Fruit fly (Drosophila melanogaster) whole organism, embryonic: ENCODE data around the gene Ada1-1.
A peak's percentile ranks its signal among the peaks of the same experiment; 100 is the strongest.

Experiments used
- Antp ChIP-seq: fragments of 200-800 bp; sonication (Bioruptor generic); optimal IDR thresholded peaks from 3 replicates; lab custom pipeline; 2016; ENCODE audit warnings: missing biosample characterization, missing genetic modification characterization
- Atf6 ChIP-seq: fragments of 200-800 bp; sonication (Bioruptor generic); IDR thresholded peaks from 2 replicates; pipeline ENCODE4 v1.3.6; 2022; ENCODE audit warnings: missing biosample characterization, missing genetic modification characterization
- CG1024 ChIP-seq: fragments of 200-800 bp; sonication (Bioruptor generic); IDR thresholded peaks from 2 replicates; pipeline ENCODE4 v1.3.6; 2022; ENCODE audit warnings: missing biosample characterization, missing genetic modification characterization
- CG11696 ChIP-seq: fragments of 200-800 bp; sonication (Bioruptor generic); IDR thresholded peaks from 2 replicates; pipeline ENCODE4 v1.3.6; 2022; ENCODE audit warnings: missing biosample characterization, missing genetic modification characterization
- CG12104 ChIP-seq: fragments of 200-800 bp; sonication (Bioruptor generic); optimal IDR thresholded peaks from 3 replicates; lab custom pipeline; 2016; ENCODE audit warnings: missing biosample characterization, missing genetic modification characterization
- CG12659 ChIP-seq: fragments of 200-800 bp; sonication (Bioruptor generic); optimal IDR thresholded peaks from 3 replicates; lab custom pipeline; 2017; ENCODE audit warnings: mild to moderate bottlenecking, missing biosample characterization, missing genetic modification reagents, missing genetic modification characterization
- CG13123 ChIP-seq: fragments of 200-800 bp; sonication (Bioruptor generic); optimal IDR thresholded peaks from 2 replicates; lab custom pipeline; 2016; ENCODE audit warnings: missing biosample characterization, missing genetic modification characterization
- CG14667 ChIP-seq: fragments of 200-800 bp; sonication (Bioruptor generic); IDR thresholded peaks from 2 replicates; pipeline ENCODE4 v1.3.6; 2022; ENCODE audit warnings: missing biosample characterization, missing genetic modification characterization
- CG15601 ChIP-seq: fragments of 200-800 bp; sonication (Bioruptor generic); optimal IDR thresholded peaks from 3 replicates; lab custom pipeline; 2019; ENCODE audit warnings: missing biosample characterization, mild to moderate bottlenecking, missing genetic modification characterization, moderate library complexity
- CG17361 ChIP-seq: fragments of 200-800 bp; sonication (Bioruptor generic); IDR thresholded peaks from 3 replicates; pipeline ENCODE4 v1.3.6; 2022; ENCODE audit warnings: missing biosample characterization, missing genetic modification characterization
- CG17568 ChIP-seq: fragments of 200-800 bp; sonication (Bioruptor generic); optimal IDR thresholded peaks from 2 replicates; lab custom pipeline; 2018; ENCODE audit warnings: missing biosample characterization, mild to moderate bottlenecking, missing genetic modification characterization, moderate library complexity
- CG18262 ChIP-seq: fragments of 200-800 bp; optimal IDR thresholded peaks from 3 replicates; lab custom pipeline; 2019; ENCODE audit warnings: missing biosample characterization, mild to moderate bottlenecking, missing genetic modification characterization, moderate library complexity
- CG18619 ChIP-seq: fragments of 200-800 bp; sonication (Bioruptor generic); optimal IDR thresholded peaks from 3 replicates; lab custom pipeline; 2017; ENCODE audit warnings: missing biosample characterization, mild to moderate bottlenecking, missing genetic modification characterization
- CG3065 ChIP-seq: fragments of 200-800 bp; sonication (Bioruptor generic); optimal IDR thresholded peaks from 2 replicates; lab custom pipeline; 2016; ENCODE audit warnings: missing biosample characterization, missing genetic modification characterization
- CG3163 ChIP-seq: fragments of 200-800 bp; sonication (Bioruptor generic); optimal IDR thresholded peaks from 3 replicates; lab custom pipeline; 2016; ENCODE audit warnings: missing biosample characterization, missing genetic modification characterization
- CG32532 ChIP-seq: fragments of 200-800 bp; sonication (Bioruptor generic); IDR thresholded peaks from 2 replicates; pipeline ENCODE4 v1.3.6; 2022; ENCODE audit warnings: missing biosample characterization, missing genetic modification characterization
- CG3407 ChIP-seq: fragments of 200-800 bp; sonication (Bioruptor generic); optimal IDR thresholded peaks from 2 replicates; lab custom pipeline; 2018; ENCODE audit warnings: missing biosample characterization, mild to moderate bottlenecking, missing genetic modification characterization
- CG34224 ChIP-seq: fragments of 200-800 bp; sonication (Bioruptor generic); IDR thresholded peaks from 3 replicates; pipeline ENCODE4 v1.3.6; 2022; ENCODE audit warnings: missing biosample characterization, missing genetic modification characterization; ENCODE audit not compliant: partially characterized antibody
- CG34422 ChIP-seq: fragments of 200-800 bp; sonication (Bioruptor generic); IDR thresholded peaks from 3 replicates; pipeline ENCODE4 v1.3.6; 2022; ENCODE audit warnings: missing biosample characterization, missing genetic modification characterization
- CG4820 ChIP-seq: fragments of 200-800 bp; sonication (Bioruptor generic); optimal IDR thresholded peaks from 3 replicates; lab custom pipeline; 2016; ENCODE audit warnings: missing biosample characterization, missing genetic modification characterization
- CG6765 ChIP-seq: fragments of 200-800 bp; sonication (Bioruptor generic); optimal IDR thresholded peaks from 3 replicates; lab custom pipeline; 2017; ENCODE audit warnings: missing biosample characterization, mild to moderate bottlenecking, missing genetic modification characterization
- CG7271 ChIP-seq: fragments of 200-800 bp; sonication (Bioruptor generic); optimal IDR thresholded peaks from 2 replicates; lab custom pipeline; 2018; ENCODE audit warnings: missing biosample characterization, mild to moderate bottlenecking, missing genetic modification characterization, moderate library complexity
- CG8089 ChIP-seq: fragments of 200-800 bp; sonication (Bioruptor generic); optimal IDR thresholded peaks from 3 replicates; lab custom pipeline; 2016; ENCODE audit warnings: missing biosample characterization, missing genetic modification characterization
- CG9727 ChIP-seq: fragments of 200-800 bp; sonication (Bioruptor generic); optimal IDR thresholded peaks from 3 replicates; lab custom pipeline; 2017; ENCODE audit warnings: missing biosample characterization, mild to moderate bottlenecking, missing genetic modification characterization
- CTCF ChIP-seq: fragments of 200-800 bp; sonication (Bioruptor generic); optimal IDR thresholded peaks from 2 replicates; lab custom pipeline; 2017; ENCODE audit warnings: missing biosample characterization, mild to moderate bottlenecking, missing genetic modification characterization, moderate library complexity
- Dfd ChIP-seq, 2 experiments: fragments of >200 bp; optimal IDR thresholded peaks; 2 replicates each; lab custom pipeline; 2017; ENCODE audit warnings: missing biosample characterization in 2 of 2, missing genetic modification characterization in 2 of 2
- Dp ChIP-seq: fragments of 200-800 bp; sonication (Bioruptor generic); optimal IDR thresholded peaks from 2 replicates; lab custom pipeline; 2018; ENCODE audit warnings: missing biosample characterization, mild to moderate bottlenecking, missing genetic modification characterization, moderate library complexity
- Fer3 ChIP-seq: fragments of 200-800 bp; sonication (Bioruptor generic); optimal IDR thresholded peaks from 2 replicates; lab custom pipeline; 2018; ENCODE audit warnings: missing biosample characterization, mild to moderate bottlenecking, missing genetic modification characterization, moderate library complexity
- Med ChIP-seq: fragments of 200-800 bp; sonication (Bioruptor generic); peaks from one replicate; lab custom pipeline; 2016; ENCODE audit warnings: missing biosample characterization, missing genetic modification characterization, mild to moderate bottlenecking, inconsistent platforms, moderate library complexity
- Myb ChIP-seq: fragments of 200-800 bp; sonication (Bioruptor generic); optimal IDR thresholded peaks from 2 replicates; lab custom pipeline; 2016; ENCODE audit warnings: missing biosample characterization, missing genetic modification characterization
- NFAT ChIP-seq: fragments of 200-800 bp; sonication (Bioruptor generic); IDR thresholded peaks from 2 replicates; pipeline ENCODE4 v1.3.6; 2022; ENCODE audit warnings: missing biosample characterization, missing genetic modification characterization
- Nf-YA ChIP-seq: fragments of 200-800 bp; sonication (Bioruptor generic); IDR thresholded peaks from 2 replicates; pipeline ENCODE4 v1.3.6; 2022; ENCODE audit warnings: missing biosample characterization, missing genetic modification characterization
- TFAM ChIP-seq: fragments of 200-800 bp; sonication (Bioruptor generic); optimal IDR thresholded peaks from 2 replicates; lab custom pipeline; 2017; ENCODE audit warnings: missing biosample characterization, missing genetic modification characterization, inconsistent platforms
- Vsx1 ChIP-seq: fragments of 200-800 bp; sonication (Bioruptor generic); optimal IDR thresholded peaks from 2 replicates; lab custom pipeline; 2017; ENCODE audit warnings: missing biosample characterization, mild to moderate bottlenecking, missing genetic modification characterization, missing genetic modification reagents
- ato ChIP-seq: fragments of 200-800 bp; sonication (Bioruptor generic); IDR thresholded peaks from 2 replicates; pipeline ENCODE4 v1.3.6; 2022; ENCODE audit warnings: missing biosample characterization, missing genetic modification characterization; ENCODE audit not compliant: partially characterized antibody
- btn ChIP-seq: fragments of 200-800 bp; sonication (Bioruptor generic); optimal IDR thresholded peaks from 2 replicates; lab custom pipeline; 2016; ENCODE audit warnings: missing biosample characterization, missing genetic modification characterization
- chm ChIP-seq: fragments of 200-800 bp; sonication (Bioruptor generic); IDR thresholded peaks from 2 replicates; pipeline ENCODE4 v1.3.6; 2022; ENCODE audit warnings: missing biosample characterization, missing genetic modification characterization
- corto ChIP-seq: fragments of 200-800 bp; sonication (Bioruptor generic); optimal IDR thresholded peaks from 2 replicates; lab custom pipeline; 2016; ENCODE audit warnings: missing biosample characterization, mild to moderate bottlenecking, missing genetic modification characterization, moderate library complexity
- eyg ChIP-seq: fragments of 200-800 bp; sonication (Bioruptor generic); optimal IDR thresholded peaks from 3 replicates; lab custom pipeline; 2016; ENCODE audit warnings: missing biosample characterization, missing genetic modification characterization
- gsb ChIP-seq: fragments of 200-800 bp; sonication (Bioruptor generic); IDR thresholded peaks from 2 replicates; pipeline ENCODE4 v1.3.6; 2022; ENCODE audit warnings: missing biosample characterization, missing genetic modification characterization
- h ChIP-seq: fragments of >200 bp; optimal IDR thresholded peaks from 2 replicates; lab custom pipeline; 2017
- mirr ChIP-seq: fragments of 200-800 bp; sonication (Bioruptor generic); optimal IDR thresholded peaks from 3 replicates; lab custom pipeline; 2018; ENCODE audit warnings: missing biosample characterization, mild to moderate bottlenecking, missing genetic modification characterization
- nmo ChIP-seq: fragments of 200-800 bp; sonication (Bioruptor generic); optimal IDR thresholded peaks from 2 replicates; lab custom pipeline; 2018; ENCODE audit warnings: missing biosample characterization, mild to moderate bottlenecking, missing genetic modification characterization, moderate library complexity
- pfk ChIP-seq: fragments of 200-800 bp; sonication (Bioruptor generic); optimal IDR thresholded peaks from 2 replicates; lab custom pipeline; 2018; ENCODE audit warnings: missing biosample characterization, mild to moderate bottlenecking, missing genetic modification characterization, moderate library complexity
- pzg ChIP-seq: fragments of 200-800 bp; sonication (Bioruptor generic); optimal IDR thresholded peaks from 3 replicates; lab custom pipeline; 2018; ENCODE audit warnings: missing biosample characterization, mild to moderate bottlenecking, missing genetic modification characterization, moderate library complexity
- sc ChIP-seq, 3 experiments: fragments of >200 bp in 2 of 3; fragments of 200-800 bp in 1 of 3; sonication (Bioruptor generic) in 1 of 3; optimal IDR thresholded peaks; 2 replicates in 2 of 3; 3 replicates in 1 of 3; lab custom pipeline; 2017; ENCODE audit warnings: mild to moderate bottlenecking in 1 of 3, missing biosample characterization in 1 of 3, missing genetic modification characterization in 1 of 3, missing genetic modification reagents in 1 of 3
- slou ChIP-seq: fragments of 200-800 bp; sonication (Bioruptor generic); optimal IDR thresholded peaks from 3 replicates; lab custom pipeline; 2016; ENCODE audit warnings: missing biosample characterization, missing genetic modification characterization
- stc ChIP-seq: fragments of 200-800 bp; sonication (Bioruptor generic); IDR thresholded peaks from 2 replicates; pipeline ENCODE4 v1.3.6; 2022; ENCODE audit warnings: missing biosample characterization, missing genetic modification characterization
- stwl ChIP-seq: fragments of 200-800 bp; sonication (Bioruptor generic); optimal IDR thresholded peaks from 3 replicates; lab custom pipeline; 2018; ENCODE audit warnings: missing biosample characterization, mild to moderate bottlenecking, missing genetic modification characterization, moderate library complexity
- tin ChIP-seq: fragments of 200-800 bp; sonication (Bioruptor generic); optimal IDR thresholded peaks from 3 replicates; lab custom pipeline; 2016; ENCODE audit warnings: missing biosample characterization, missing genetic modification characterization
- unc-4 ChIP-seq: fragments of 200-800 bp; sonication (Bioruptor generic); IDR thresholded peaks from 2 replicates; pipeline ENCODE4 v1.3.6; 2022; ENCODE audit warnings: missing biosample characterization, missing genetic modification characterization; ENCODE audit not compliant: partially characterized antibody
- unpg ChIP-seq: fragments of 200-800 bp; sonication (Bioruptor generic); optimal IDR thresholded peaks from 3 replicates; lab custom pipeline; 2018; ENCODE audit warnings: missing biosample characterization, mild to moderate bottlenecking, missing genetic modification characterization, moderate library complexity

Gene Ada1-1

dm6 chr2L:11987945-11988344 is 8.7 kb upstream of the Ada1-1 start, which contains the start of the genes CG6686 and CG34163 (continued):
- TF ChIP-seq chm (GFP tag; lab: Robert Waterston, UW) = no peak
- peak; percentile 13 for TF ChIP-seq Myb
- peak; percentile 10 for TF ChIP-seq Antp (GFP tag; lab: Kevin White, UChicago)
- TF ChIP-seq unc-4 (GFP tag; lab: Robert Waterston, UW) = no peak
- TF ChIP-seq btn (GFP tag; lab: Kevin White, UChicago) = no peak
- TF ChIP-seq CG13123 (GFP tag; lab: Kevin White, UChicago) = no peak
- no peak for TF ChIP-seq Fer3
- TF ChIP-seq corto (GFP tag; lab: Kevin White, UChicago) = no peak
- peak; percentile 63 for TF ChIP-seq stwl (tag; lab: Kevin White, UChicago)
- TF ChIP-seq mirr (GFP tag; lab: Kevin White, UChicago) = no peak
- no peak for TF ChIP-seq CG6765 (GFP tag; lab: Kevin White, UChicago)
- TF ChIP-seq NFAT (GFP tag; lab: Robert Waterston, UW) = no peak
- TF ChIP-seq unpg (GFP tag; lab: Kevin White, UChicago) = peak; percentile 52
- TF ChIP-seq pfk = no peak
- TF ChIP-seq CG32532 = no peak
- no peak for TF ChIP-seq TFAM (GFP tag; lab: Kevin White, UChicago)
- TF ChIP-seq CG7271 (tag; lab: Kevin White, UChicago) = peak; percentile 61
- no peak for TF ChIP-seq Dfd (GFP tag; optimal IDR thresholded peaks at IDR 0.05; lab: Kevin White, UChicago)
- no peak for TF ChIP-seq ato (GFP tag; lab: Robert Waterston, UW)
- TF ChIP-seq gsb (GFP tag; lab: Robert Waterston, UW) = no peak
- TF ChIP-seq stc (GFP tag; lab: Robert Waterston, UW) = 0 out of 2 replicates have a peak, but pooled peaks have one; percentile 18
- TF ChIP-seq CG8089 (GFP tag; lab: Kevin White, UChicago) = no peak
- no peak for TF ChIP-seq CG3163
- TF ChIP-seq CG12659 (GFP tag; lab: Kevin White, UChicago) = peak; percentile 68
- peak; percentile 20; the same call in 1 of the 2 replicates for TF ChIP-seq CG14667
- no peak for TF ChIP-seq CTCF
- peak; percentile 69 for TF ChIP-seq nmo (GFP tag; lab: Kevin White, UChicago)
- TF ChIP-seq CG34422 (GFP tag; lab: Robert Waterston, UW) = peak; percentile 62; the same call in 2 of the 3 replicates
- peak; percentile 17 for TF ChIP-seq tin (GFP tag; lab: Kevin White, UChicago)
- TF ChIP-seq CG18619 (GFP tag; lab: Kevin White, UChicago) = no peak
- TF ChIP-seq Nf-YA (GFP tag; lab: Robert Waterston, UW) = no peak
- no peak for TF ChIP-seq CG3407 (GFP tag; lab: Kevin White, UChicago)
- TF ChIP-seq CG17568 (GFP tag; lab: Kevin White, UChicago) = no peak
- no peak for TF ChIP-seq eyg (GFP tag; lab: Kevin White, UChicago)
- no peak for TF ChIP-seq CG3065 (GFP tag; lab: Kevin White, UChicago)
- no peak for TF ChIP-seq CG12104 (GFP tag; lab: Kevin White, UChicago)
- no peak for TF ChIP-seq CG1024 (GFP tag; lab: Robert Waterston, UW)
- peak; percentile 43 for TF ChIP-seq Dp (GFP tag; lab: Kevin White, UChicago)
- TF ChIP-seq Med = peak; percentile 87
- no peak for TF ChIP-seq slou (GFP tag; lab: Kevin White, UChicago)
- TF ChIP-seq sc (optimal IDR thresholded peaks at IDR 0.05; lab: Kevin White, UChicago) = no peak
- no peak for TF ChIP-seq sc (GFP tag; optimal IDR thresholded peaks at IDR 0.05; lab: Kevin White, UChicago)
- no peak for TF ChIP-seq Vsx1 (GFP tag; lab: Kevin White, UChicago)
- TF ChIP-seq pzg (GFP tag; lab: Kevin White, UChicago) = peak; percentile 63
- no peak for TF ChIP-seq CG11696 (GFP tag; lab: Robert Waterston, UW)
- peak; percentile 33 for TF ChIP-seq CG9727 (GFP tag; lab: Kevin White, UChicago)
- TF ChIP-seq CG17361 (GFP tag; lab: Robert Waterston, UW) = peak; percentile 61; the same call in 2 of the 3 replicates
- no peak for TF ChIP-seq CG34224
- no peak for TF ChIP-seq Atf6 (GFP tag; lab: Robert Waterston, UW)
- peak; percentile 24 for TF ChIP-seq CG18262
- peak; percentile 27 for TF ChIP-seq CG15601
- TF ChIP-seq h (lab: Kevin White, UChicago) = no peak
- TF ChIP-seq CG4820 (GFP tag; lab: Kevin White, UChicago) = peak; percentile 42
